Fruit fly (Drosophila melanogaster): ENCODE measurements around the gene Remo.

Remo gene

DNA sequence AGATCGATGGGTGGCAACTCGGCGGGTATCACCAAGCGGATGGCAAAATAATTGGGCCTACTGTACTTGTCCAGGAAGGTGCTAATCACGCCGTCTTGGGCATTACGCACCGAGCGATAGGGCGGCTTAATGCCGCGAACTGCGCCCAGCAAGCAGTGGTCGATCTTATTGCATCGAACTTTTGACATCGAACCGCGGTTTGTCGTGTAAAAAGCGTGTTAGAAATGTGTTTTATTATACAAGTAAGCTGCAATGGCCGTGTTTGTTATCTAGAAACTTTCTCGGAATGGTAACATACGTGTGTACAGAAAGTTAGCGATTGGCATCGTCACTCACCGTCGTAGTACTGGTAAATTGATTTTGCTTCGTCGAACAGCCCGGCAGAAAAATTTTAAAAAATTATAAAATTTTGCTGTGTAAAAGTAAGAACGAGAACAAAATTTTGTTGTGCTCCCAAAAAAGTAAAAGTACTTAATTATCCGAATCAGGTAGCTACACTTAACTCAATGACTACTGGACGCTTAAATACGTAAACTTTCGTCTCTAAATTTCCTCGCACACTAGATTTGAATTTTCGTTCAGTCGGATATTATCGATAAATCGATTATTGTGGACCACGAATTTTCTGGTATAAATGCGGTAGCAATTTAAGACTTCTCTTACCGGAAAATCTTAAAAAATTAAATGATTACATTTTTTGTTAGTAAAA, 29.6 kb upstream of the Remo start, which contains the start of the genes mew and CG15742:
Gene mew, minus strand, starts transcription at position 443 of the 709 bp plus-strand sequence.
Gene CG15742, minus strand, starts transcription at position 448 of the 709 bp plus-strand sequence.
- peak in 1 of 3 experiments; percentile 7 for TF ChIP-seq Stat92E (GFP tag; optimal IDR thresholded peaks at IDR 0.05)
- TF ChIP-seq cwo (GFP tag; optimal IDR thresholded peaks at IDR 0.05) = peak; percentile 47
- peak in 1 of 2 experiments; percentile 14 for TF ChIP-seq Pdp1 (GFP tag; optimal IDR thresholded peaks at IDR 0.05)
- no peak for TF ChIP-seq D19A (tag; optimal IDR thresholded peaks at IDR 0.05)
- no peak for TF ChIP-seq Lpt (GFP tag; optimal IDR thresholded peaks at IDR 0.05)
- TF ChIP-seq Dref (GFP tag; IDR thresholded peaks at IDR 0.05) = peak; percentile 55
- TF ChIP-seq ken (GFP tag; IDR thresholded peaks at IDR 0.05) = no peak
- peak; percentile 97 for TF ChIP-seq CG5180 (GFP tag; optimal IDR thresholded peaks at IDR 0.05)
- TF ChIP-seq CG2199 (GFP tag; IDR thresholded peaks at IDR 0.05) = 0 out of 3 replicates have a peak, but pooled peaks have one; percentile 13
- peak; percentile 6 for TF ChIP-seq pzg (GFP tag; optimal IDR thresholded peaks at IDR 0.05)
- TF ChIP-seq Med (GFP tag) = peak; percentile 50
- peak; percentile 43; the same call in 2 of the 4 replicates for TF ChIP-seq Dll (GFP tag; IDR thresholded peaks at IDR 0.05; ENCODE audit: partially characterized antibody)
- TF ChIP-seq BEAF-32 (GFP tag; optimal IDR thresholded peaks at IDR 0.05) = peak; percentile 24
- TF ChIP-seq gfzf (GFP tag; optimal IDR thresholded peaks at IDR 0.05) = peak; percentile 35
- TF ChIP-seq CG31365 (tag; optimal IDR thresholded peaks at IDR 0.05) = peak; percentile 81
- peak; percentile 69 for TF ChIP-seq Dp (GFP tag; optimal IDR thresholded peaks at IDR 0.05)
- TF ChIP-seq Vsx1 (GFP tag; optimal IDR thresholded peaks at IDR 0.05) = no peak
- no peak for TF ChIP-seq CG7928 (GFP tag; optimal IDR thresholded peaks at IDR 0.05)
- TF ChIP-seq CG18011 (GFP tag; optimal IDR thresholded peaks at IDR 0.05) = peak; percentile 83
- peak; percentile 75 for TF ChIP-seq E2f2 (GFP tag; IDR thresholded peaks at IDR 0.05)
- peak; percentile 10 for TF ChIP-seq CG9797 (GFP tag; optimal IDR thresholded peaks at IDR 0.05)

DNA sequence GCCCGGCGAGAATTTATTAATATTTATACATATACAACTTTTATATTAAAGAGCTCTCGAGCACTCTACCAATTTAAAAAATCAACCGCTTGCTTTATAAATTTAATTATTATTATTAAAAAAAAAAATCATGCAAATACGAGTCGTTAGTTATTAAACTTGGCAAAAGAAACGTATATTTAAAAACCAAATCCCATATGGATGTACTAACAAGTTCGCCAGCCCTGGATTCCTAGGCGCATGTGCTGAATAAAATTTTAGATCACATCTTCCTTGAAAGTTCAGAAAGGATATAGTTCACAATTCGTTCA, 29.1 kb upstream of the Remo start, which contains the start of gene comt:
Gene comt, plus strand, starts transcription at position 265 of the 311 bp plus-strand sequence.
- peak; percentile 32; the same call in 1 of the 2 replicates for TF ChIP-seq wor (GFP tag; IDR thresholded peaks at IDR 0.05)
- TF ChIP-seq Sox100B (GFP tag; optimal IDR thresholded peaks at IDR 0.05) = peak; percentile 79
- TF ChIP-seq CG15514 (GFP tag; optimal IDR thresholded peaks at IDR 0.05) = no peak
- peak; percentile 32 for TF ChIP-seq CG17385 (GFP tag; optimal IDR thresholded peaks at IDR 0.05)
- TF ChIP-seq sob (GFP tag; IDR thresholded peaks at IDR 0.05) = peak; percentile 45
- no peak for TF ChIP-seq tx (GFP tag; optimal IDR thresholded peaks at IDR 0.05)
- TF ChIP-seq CG6689 (GFP tag; IDR thresholded peaks at IDR 0.05) = peak; percentile 56
- peak; percentile 40 for TF ChIP-seq ind (GFP tag; optimal IDR thresholded peaks at IDR 0.05)
- TF ChIP-seq pros (GFP tag; optimal IDR thresholded peaks at IDR 0.05) = no peak
- no peak; the same call in 1 of the 2 replicates for TF ChIP-seq al (GFP tag; IDR thresholded peaks at IDR 0.05)
- no peak for TF ChIP-seq Hsf (GFP tag; optimal IDR thresholded peaks at IDR 0.05)
- peak; percentile 52; the same call in 1 of the 2 replicates for TF ChIP-seq Ada2b (GFP tag; IDR thresholded peaks at IDR 0.05)
- TF ChIP-seq CG15696 (tag; optimal IDR thresholded peaks at IDR 0.05) = peak; percentile 75
- no peak for TF ChIP-seq CG12769 (tag; optimal IDR thresholded peaks at IDR 0.05)
- no peak for TF ChIP-seq Bgb (GFP tag; IDR thresholded peaks at IDR 0.05; ENCODE audit: partially characterized antibody)
- TF ChIP-seq grn (GFP tag; optimal IDR thresholded peaks at IDR 0.05) = no peak
- TF ChIP-seq CG14014 (GFP tag; IDR thresholded peaks at IDR 0.05) = peak; percentile 39; the same call in 1 of the 2 replicates
- TF ChIP-seq Asciz (GFP tag; optimal IDR thresholded peaks at IDR 0.05) = no peak
- TF ChIP-seq CG2120 (GFP tag; optimal IDR thresholded peaks at IDR 0.05) = peak; percentile 23
- TF ChIP-seq CG17328 (GFP tag; IDR thresholded peaks at IDR 0.05) = peak; percentile 42; the same call in 1 of the 2 replicates
- TF ChIP-seq CG4404 (GFP tag; IDR thresholded peaks at IDR 0.05) = no peak
- TF ChIP-seq CG6791 (GFP tag; IDR thresholded peaks at IDR 0.05; ENCODE audit: partially characterized antibody) = no peak
- no peak for TF ChIP-seq exex (tag; optimal IDR thresholded peaks at IDR 0.05)
- TF ChIP-seq CG3995 (GFP tag; optimal IDR thresholded peaks at IDR 0.05) = no peak
- TF ChIP-seq sd (tag; optimal IDR thresholded peaks at IDR 0.05) = no peak
- peak; percentile 53; the same call in 1 of the 2 replicates for TF ChIP-seq CG5953 (GFP tag; IDR thresholded peaks at IDR 0.05)
- no peak for TF ChIP-seq salm (tag; optimal IDR thresholded peaks at IDR 0.05)
